Worm (Caenorhabditis elegans) whole organism, young adult: ENCODE results near the gene lin-33.

Experiments used
- C17E4.6 ChIP-seq: fragments of 200-800 bp; sonication (Bioruptor generic); IDR thresholded peaks from 2 replicates; pipeline ENCODE4 v1.3.6; 2022; ENCODE audit warnings: missing genetic modification reagents, missing genetic modification characterization, missing compliant biosample characterization
- F22D6.2 ChIP-seq: sonication (generic microtip); optimal IDR thresholded peaks from 2 replicates; lab custom pipeline; 2016; ENCODE audit warnings: mild to moderate bottlenecking, missing genetic modification characterization, missing compliant biosample characterization
- F33H1.4 ChIP-seq: fragments of 200-800 bp; sonication (Bioruptor generic); IDR thresholded peaks from 2 replicates; pipeline ENCODE4 v1.3.6; 2022; ENCODE audit warnings: missing genetic modification reagents, missing genetic modification characterization, missing compliant biosample characterization
- F52B5.7 ChIP-seq: sonication (generic microtip); optimal IDR thresholded peaks from 2 replicates; lab custom pipeline; 2016; ENCODE audit warnings: mild to moderate bottlenecking, missing genetic modification characterization, missing compliant biosample characterization
- F57C9.4 ChIP-seq: sonication (generic microtip); optimal IDR thresholded peaks from 2 replicates; lab custom pipeline; 2017; ENCODE audit warnings: mild to moderate bottlenecking, missing genetic modification characterization, missing compliant biosample characterization
- T26A5.8 ChIP-seq: sonication (generic microtip); optimal IDR thresholded peaks from 2 replicates; lab custom pipeline; 2016; ENCODE audit warnings: missing genetic modification characterization, missing compliant biosample characterization
- Y53F4B.3 ChIP-seq: fragments of 200-800 bp; sonication (Bioruptor generic); IDR thresholded peaks from 2 replicates; pipeline ENCODE4 v1.3.6; 2022; ENCODE audit warnings: missing genetic modification reagents, missing genetic modification characterization, missing compliant biosample characterization
- Y53G8AR.9 ChIP-seq: fragments of 200-800 bp; sonication (Bioruptor generic); conservative IDR thresholded peaks from 2 replicates; pipeline ENCODE4 v1.3.6; 2022; ENCODE audit warnings: missing genetic modification reagents, missing genetic modification characterization, missing compliant biosample characterization
- ama-1 ChIP-seq, 3 experiments: fragments of 150-350 bp in 1 of 3; sonication (generic microtip) in 2 of 3; optimal IDR thresholded peaks; 2 replicates each; lab custom pipeline; 2014 to 2018; ENCODE audit warnings: missing biosample characterization in 2 of 3, missing genetic modification characterization in 2 of 3, missing genetic modification reagents in 2 of 3
- aptf-3 ChIP-seq: fragments of 200-800 bp; sonication (Bioruptor generic); IDR thresholded peaks from 2 replicates; pipeline ENCODE4 v1.3.6; 2022; ENCODE audit warnings: missing genetic modification characterization, missing compliant biosample characterization
- attf-6 ChIP-seq: fragments of 200-800 bp; sonication (Bioruptor generic); IDR thresholded peaks from 2 replicates; pipeline ENCODE4 v1.3.6; 2022; ENCODE audit warnings: missing genetic modification reagents, missing genetic modification characterization, missing compliant biosample characterization
- bed-2 ChIP-seq: fragments of 200-800 bp; sonication (Bioruptor generic); IDR thresholded peaks from 2 replicates; pipeline ENCODE4 v1.3.6; 2022; ENCODE audit warnings: missing genetic modification reagents, missing genetic modification characterization, missing compliant biosample characterization
- cebp-1 ChIP-seq, 2 experiments: fragments of 200-800 bp in 1 of 2; sonication (Bioruptor generic) in 1 of 2; sonication (generic microtip) in 1 of 2; IDR thresholded peaks in 1 of 2; optimal IDR thresholded peaks in 1 of 2; 2 replicates each; pipeline versions ENCODE4 v1.3.6 to Lab custom; 2017 to 2022; ENCODE audit warnings: missing compliant biosample characterization in 2 of 2, missing genetic modification characterization in 2 of 2, mild to moderate bottlenecking in 1 of 2, missing genetic modification reagents in 1 of 2, moderate library complexity in 1 of 2
- ceh-79 ChIP-seq: sonication (generic microtip); optimal IDR thresholded peaks from 2 replicates; lab custom pipeline; 2017; ENCODE audit warnings: mild to moderate bottlenecking, missing genetic modification characterization, missing compliant biosample characterization
- chd-7 ChIP-seq: sonication (generic microtip); optimal IDR thresholded peaks from 2 replicates; lab custom pipeline; 2016; ENCODE audit warnings: mild to moderate bottlenecking, missing genetic modification characterization, moderate library complexity, missing compliant biosample characterization
- dpff-1 ChIP-seq: sonication (generic microtip); optimal IDR thresholded peaks from 2 replicates; lab custom pipeline; 2017; ENCODE audit warnings: mild to moderate bottlenecking, missing genetic modification characterization, missing compliant biosample characterization
- ets-4 ChIP-seq: fragments of 200-800 bp; sonication (Bioruptor generic); optimal IDR thresholded peaks from 2 replicates; lab custom pipeline; 2018; ENCODE audit warnings: mild to moderate bottlenecking, missing genetic modification characterization, missing compliant biosample characterization
- hlh-12 ChIP-seq: sonication (generic microtip); optimal IDR thresholded peaks from 2 replicates; lab custom pipeline; 2016; ENCODE audit warnings: missing genetic modification characterization, missing compliant biosample characterization
- let-607 ChIP-seq, 2 experiments: fragments of 200-800 bp in 1 of 2; sonication (Bioruptor generic) in 1 of 2; sonication (generic microtip) in 1 of 2; optimal IDR thresholded peaks; 2 replicates each; lab custom pipeline; 2016 to 2018; ENCODE audit warnings: mild to moderate bottlenecking in 2 of 2, missing compliant biosample characterization in 2 of 2, missing genetic modification characterization in 2 of 2, moderate library complexity in 2 of 2, missing genotype in 1 of 2
- lin-35 ChIP-seq, 3 experiments: fragments of 150-350 bp in 2 of 3; sonication (generic microtip) in 1 of 3; optimal IDR thresholded peaks; 2 replicates each; lab custom pipeline; 2014 to 2018; ENCODE audit warnings: missing biosample characterization in 3 of 3, missing genetic modification characterization in 3 of 3, missing genetic modification reagents in 3 of 3
- lin-40 ChIP-seq: sonication (generic microtip); optimal IDR thresholded peaks from 2 replicates; lab custom pipeline; 2016; ENCODE audit warnings: missing genetic modification characterization, mild to moderate bottlenecking, missing compliant biosample characterization, missing genotype, missing genetic modification reagents
- lsl-1 ChIP-seq: fragments of 200-800 bp; sonication (Bioruptor generic); optimal IDR thresholded peaks from 2 replicates; lab custom pipeline; 2018; ENCODE audit warnings: mild to moderate bottlenecking, missing genetic modification characterization, moderate library complexity, missing compliant biosample characterization
- mcd-1 ChIP-seq: fragments of 200-800 bp; sonication (Bioruptor generic); IDR thresholded peaks from 2 replicates; pipeline ENCODE4 v1.3.6; 2022; ENCODE audit warnings: missing genetic modification reagents, missing genetic modification characterization, missing compliant biosample characterization
- mxl-1 ChIP-seq: sonication (generic microtip); optimal IDR thresholded peaks from 2 replicates; lab custom pipeline; 2016; ENCODE audit warnings: missing genetic modification characterization, missing compliant biosample characterization
- nhr-120 ChIP-seq: fragments of 200-800 bp; sonication (Bioruptor generic); IDR thresholded peaks from 2 replicates; pipeline ENCODE4 v1.3.6; 2022; ENCODE audit warnings: missing genetic modification characterization, missing compliant biosample characterization
- nhr-80 ChIP-seq: sonication (generic microtip); optimal IDR thresholded peaks from 2 replicates; lab custom pipeline; 2016; ENCODE audit warnings: missing genetic modification characterization, missing compliant biosample characterization
- repo-1 ChIP-seq: sonication (generic microtip); optimal IDR thresholded peaks from 2 replicates; lab custom pipeline; 2017; ENCODE audit warnings: mild to moderate bottlenecking, missing genetic modification characterization, missing compliant biosample characterization
- snpc-1.1 ChIP-seq: sonication (generic microtip); optimal IDR thresholded peaks from 2 replicates; lab custom pipeline; 2017; ENCODE audit warnings: missing genetic modification characterization, mild to moderate bottlenecking, missing compliant biosample characterization, antibody characterized with exemption, moderate library complexity, missing genotype, missing genetic modification reagents; ENCODE audit not compliant: insufficient read depth
- snpc-4 ChIP-seq, 5 experiments: fragments of 150-350 bp in 1 of 5; sonication (generic microtip) in 4 of 5; optimal IDR thresholded peaks; 2 replicates each; lab custom pipeline; 2014 to 2018; ENCODE audit warnings: missing genetic modification characterization in 5 of 5, missing biosample characterization in 3 of 5, antibody characterized with exemption in 2 of 5, mild to moderate bottlenecking in 2 of 5, missing compliant biosample characterization in 2 of 5, missing genotype in 2 of 5, moderate library complexity in 2 of 5, missing genetic modification reagents in 1 of 5
- unc-62 ChIP-seq: fragments of 150-350 bp; optimal IDR thresholded peaks from 2 replicates; lab custom pipeline; 2014; ENCODE audit warnings: missing biosample characterization, missing genetic modification reagents, missing genetic modification characterization
- ztf-18 ChIP-seq: sonication (generic microtip); optimal IDR thresholded peaks from 2 replicates; lab custom pipeline; 2016; ENCODE audit warnings: missing genotype, mild to moderate bottlenecking, missing genetic modification characterization, missing compliant biosample characterization
- ztf-25 ChIP-seq: fragments of 200-800 bp; sonication (Bioruptor generic); IDR thresholded peaks from 2 replicates; pipeline ENCODE4 v1.3.6; 2022; ENCODE audit warnings: missing genetic modification reagents, missing genetic modification characterization, missing compliant biosample characterization
- ztf-3 ChIP-seq: fragments of 200-800 bp; sonication (Bioruptor generic); optimal IDR thresholded peaks from 2 replicates; lab custom pipeline; 2018; ENCODE audit warnings: mild to moderate bottlenecking, missing genetic modification characterization, missing compliant biosample characterization

The lin-33 gene

ce11 chrIV:5934046-5934445 is 3.6 kb downstream of the lin-33 start, which contains the start of gene H32C10.1:
Gene H32C10.1, plus strand, starts transcription at chrIV:5934346.
- TF ChIP-seq F22D6.2: no peak
- TF ChIP-seq ama-1 (optimal IDR thresholded peaks at IDR 0.05; lab: Kevin White, UChicago): no peak
- no peak for TF ChIP-seq ama-1 (GFP tag; optimal IDR thresholded peaks at IDR 0.05; lab: Kevin White, UChicago)
- no peak for TF ChIP-seq ceh-79 (tag; lab: Kevin White, UChicago)

ce11 chrIV:5937106-5937505 is 6.7 kb downstream of the lin-33 start:
- TF ChIP-seq F52B5.7 (peak; percentile 49), lsl-1 (GFP tag; lab: Kevin White, UChicago) (no peak), mxl-1 (tag; lab: Kevin White, UChicago) (no peak), C17E4.6 (GFP tag; lab: Robert Waterston, UW) (no peak), ztf-18 (no peak), chd-7 (tag; lab: Kevin White, UChicago) (peak; percentile 48), F57C9.4 (no peak), F33H1.4 (GFP tag; lab: Robert Waterston, UW) (no peak), Y53G8AR.9 (GFP tag; lab: Robert Waterston, UW) (0 out of 2 replicates have a peak, but pooled peaks have one; percentile 49), mcd-1 (no peak), snpc-4 (GFP tag; optimal IDR thresholded peaks at IDR 0.05; lab: Kevin White, UChicago) (no peak), snpc-4 (tag; optimal IDR thresholded peaks at IDR 0.05; lab: Kevin White, UChicago) (peak in 1 of 4 experiments; percentile 62), attf-6 (GFP tag; lab: Robert Waterston, UW) (no peak), repo-1 (peak; percentile 42), ama-1 (optimal IDR thresholded peaks at IDR 0.05; lab: Kevin White, UChicago) (no peak), ama-1 (GFP tag; optimal IDR thresholded peaks at IDR 0.05; lab: Kevin White, UChicago) (no peak), cebp-1 (GFP tag; IDR thresholded peaks at IDR 0.05; lab: Robert Waterston, UW) (no peak), cebp-1 (tag; optimal IDR thresholded peaks at IDR 0.05; lab: Kevin White, UChicago) (no peak)

DNA sequence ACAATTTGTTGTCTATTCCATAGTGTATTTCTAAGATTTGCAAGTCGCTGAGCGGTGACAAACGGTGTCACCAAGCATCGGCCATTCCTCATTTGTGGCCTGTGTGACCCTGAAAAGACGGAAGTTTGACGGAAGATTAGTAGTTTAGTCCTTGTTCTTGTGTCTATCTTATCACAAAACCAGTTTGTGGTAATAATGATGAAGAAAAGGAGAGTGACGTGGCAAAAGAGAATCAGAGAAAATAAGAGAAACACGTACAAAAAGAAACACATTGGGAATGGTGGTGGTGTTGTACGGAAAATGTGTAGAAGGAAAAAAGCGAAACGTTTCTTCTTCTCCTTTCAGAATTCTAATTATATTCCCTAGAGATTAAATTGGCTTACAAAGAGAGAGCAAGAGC is 8.7 kb downstream of the lin-33 start, which contains the start of gene mcu-1:
Gene mcu-1 (minus strand): TSS at position 109 of the 400 bp plus-strand sequence.
- peak in 1 of 2 experiments; percentile 27 for TF ChIP-seq let-607 (tag; optimal IDR thresholded peaks at IDR 0.05; lab: Kevin White, UChicago)
- no peak for TF ChIP-seq lin-35 (GFP tag; optimal IDR thresholded peaks at IDR 0.05; lab: Kevin White, UChicago)
- TF ChIP-seq lin-40 (tag; lab: Kevin White, UChicago): peak; percentile 12
- TF ChIP-seq nhr-80: peak; percentile 9
- TF ChIP-seq, all 124 proteins: peak for 3

- TF ChIP-seq bed-2 (GFP tag; lab: Robert Waterston, UW) (no peak), mxl-1 (tag; lab: Kevin White, UChicago) (no peak), C17E4.6 (GFP tag; lab: Robert Waterston, UW) (no peak), ets-4 (GFP tag; lab: Kevin White, UChicago) (no peak), aptf-3 (GFP tag; lab: Robert Waterston, UW) (no peak), T26A5.8 (no peak), snpc-4 (GFP tag; optimal IDR thresholded peaks at IDR 0.05; lab: Kevin White, UChicago) (peak; percentile 18), snpc-4 (tag; optimal IDR thresholded peaks at IDR 0.05; lab: Kevin White, UChicago) (peak in 3 of 4 experiments; percentile 34 to 83 (median 78)), let-607 (tag; optimal IDR thresholded peaks at IDR 0.05; lab: Kevin White, UChicago) (no peak), ztf-3 (GFP tag; lab: Kevin White, UChicago) (no peak), Y53F4B.3 (GFP tag; lab: Robert Waterston, UW) (no peak), nhr-120 (GFP tag; lab: Robert Waterston, UW) (no peak), dpff-1 (no peak), unc-62 (GFP tag; lab: Kevin White, UChicago) (no peak), lsl-1 (GFP tag; lab: Kevin White, UChicago) (peak; percentile 79), snpc-1.1 (no peak), F33H1.4 (GFP tag; lab: Robert Waterston, UW) (0 out of 2 replicates have a peak, but pooled peaks have one; percentile 15), hlh-12 (no peak), ztf-25 (GFP tag; lab: Robert Waterston, UW) (no peak)
These were observed 9.5 kb downstream of the lin-33 start for ce11 chrIV:5939908-5940307.
